Worm (Caenorhabditis elegans): Measurements from ENCODE around the gene ant-1.4.

DNA sequence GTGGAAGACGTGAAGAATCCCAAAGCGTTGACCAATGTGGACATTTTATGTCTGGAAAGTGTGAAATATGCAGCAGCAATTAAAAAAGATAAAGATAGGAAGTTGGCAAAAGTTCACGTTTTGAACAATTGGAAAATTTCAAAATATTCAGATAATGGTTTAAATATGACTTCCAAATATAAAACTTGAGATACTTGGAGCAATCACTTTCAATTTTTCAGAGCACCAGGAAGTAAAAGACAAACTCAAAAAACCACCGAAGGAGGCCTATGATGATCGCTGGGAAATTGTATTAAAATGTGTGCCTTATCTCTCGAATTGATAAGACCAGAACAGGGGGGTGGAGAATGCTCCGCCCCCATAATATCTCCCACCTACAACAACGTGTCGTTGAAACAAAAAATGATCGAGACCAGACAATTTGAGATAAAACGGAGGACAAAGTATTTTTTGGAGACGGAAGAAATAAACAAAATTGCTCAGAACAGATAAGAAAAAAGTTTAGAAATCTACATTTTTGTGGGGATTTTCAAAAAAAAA is 8.3 kb downstream of the ant-1.4 start, which contains the start of gene eppl-1:
- no peak for TF ChIP-seq dao-5 (tag; optimal IDR thresholded peaks at IDR 0.05)
- no peak for TF ChIP-seq him-1 (tag; optimal IDR thresholded peaks at IDR 0.05)
